Worm (Caenorhabditis elegans): ENCODE data around the gene taf-6.2.

The taf-6.2 gene

ce11 chrIV:3725845-3726244 lies 31.3 kb upstream of the taf-6.2 start, which contains the start of gene smgl-2 (continued):
- TF ChIP-seq K12H6.12 (tag; optimal IDR thresholded peaks at IDR 0.05) = no peak
- TF ChIP-seq unc-62 (GFP tag; optimal IDR thresholded peaks at IDR 0.05) = no peak
- no peak for TF ChIP-seq gei-17 (GFP tag; optimal IDR thresholded peaks at IDR 0.05)
- TF ChIP-seq nfya-1 (tag; optimal IDR thresholded peaks at IDR 0.05; ENCODE audit: borderline replicate concordance, insufficient read depth) = no peak
- no peak for TF ChIP-seq F57C9.4 (tag; optimal IDR thresholded peaks at IDR 0.05)
- TF ChIP-seq aptf-3 (GFP tag; IDR thresholded peaks at IDR 0.05) = no peak
- TF ChIP-seq ztf-3 (GFP tag; optimal IDR thresholded peaks at IDR 0.05) = no peak
- no peak for TF ChIP-seq cebp-2 (GFP tag; IDR thresholded peaks at IDR 0.05)
- peak; percentile 36 for TF ChIP-seq efl-1 (GFP tag; optimal IDR thresholded peaks at IDR 0.05)
- TF ChIP-seq F33H1.4 (GFP tag; IDR thresholded peaks at IDR 0.05) = peak; percentile 37; the same call in 1 of the 2 replicates
- TF ChIP-seq ztf-22 (GFP tag; optimal IDR thresholded peaks at IDR 0.05) = no peak
- TF ChIP-seq F37B4.10 (GFP tag; IDR thresholded peaks at IDR 0.05) = no peak
- no peak for TF ChIP-seq bed-1 (GFP tag; IDR thresholded peaks at IDR 0.05)
- no peak for TF ChIP-seq lir-1 (GFP tag; conservative IDR thresholded peaks at IDR 0.05)
- peak; percentile 49; the same call in 1 of the 2 replicates for TF ChIP-seq B0019.2 (GFP tag; conservative IDR thresholded peaks at IDR 0.05)
- no peak for TF ChIP-seq him-1 (tag; optimal IDR thresholded peaks at IDR 0.05)
- no peak for TF ChIP-seq nfya-2 (GFP tag; IDR thresholded peaks at IDR 0.05)
- TF ChIP-seq attf-5 (GFP tag; optimal IDR thresholded peaks at IDR 0.05) = peak; percentile 84
- no peak for TF ChIP-seq ama-1 (optimal IDR thresholded peaks at IDR 0.05)
- no peak for TF ChIP-seq ama-1 (GFP tag; optimal IDR thresholded peaks at IDR 0.05)
- TF ChIP-seq madf-8 (GFP tag; conservative IDR thresholded peaks at IDR 0.05) = no peak
- no peak for TF ChIP-seq rec-8 (tag; optimal IDR thresholded peaks at IDR 0.05)
- TF ChIP-seq Y56A3A.18 (GFP tag; IDR thresholded peaks at IDR 0.05) = no peak
- no peak for TF ChIP-seq rpc-1 (optimal IDR thresholded peaks at IDR 0.05)
- TF ChIP-seq rpc-1 (tag; optimal IDR thresholded peaks at IDR 0.05) = no peak
- no peak for TF ChIP-seq sdz-38 (tag; optimal IDR thresholded peaks at IDR 0.05)
- no peak for TF ChIP-seq ceh-100 (GFP tag; IDR thresholded peaks at IDR 0.05)
- no peak for TF ChIP-seq fkh-3 (tag; optimal IDR thresholded peaks at IDR 0.05)
- no peak for TF ChIP-seq snpc-1.1 (tag; optimal IDR thresholded peaks at IDR 0.05; ENCODE audit: insufficient read depth)
- TF ChIP-seq Y53G8AR.9 (GFP tag; conservative IDR thresholded peaks at IDR 0.05) = no peak
- no peak for TF ChIP-seq F57A8.1 (GFP tag; optimal IDR thresholded peaks at IDR 0.05)
- TF ChIP-seq zfh-2 (GFP tag; conservative IDR thresholded peaks at IDR 0.05) = no peak
- no peak for TF ChIP-seq nhr-179 (tag; optimal IDR thresholded peaks at IDR 0.05)
- no peak for TF ChIP-seq C17E4.6 (GFP tag; IDR thresholded peaks at IDR 0.05)
- TF ChIP-seq nhr-80 (tag; optimal IDR thresholded peaks at IDR 0.05) = no peak
- no peak for TF ChIP-seq hmg-1.2 (GFP tag; IDR thresholded peaks at IDR 0.05)
- TF ChIP-seq T26A5.8 (tag; optimal IDR thresholded peaks at IDR 0.05) = no peak
- TF ChIP-seq repo-1 (tag; optimal IDR thresholded peaks at IDR 0.05) = no peak
- TF ChIP-seq ztf-25 (GFP tag; IDR thresholded peaks at IDR 0.05) = no peak
- TF ChIP-seq ZK185.1 (tag; optimal IDR thresholded peaks at IDR 0.05; ENCODE audit: poor library complexity, severe bottlenecking) = no peak
- TF ChIP-seq madf-10 (tag; optimal IDR thresholded peaks at IDR 0.05) = no peak
- TF ChIP-seq ztf-28 (GFP tag; IDR thresholded peaks at IDR 0.05) = no peak
- TF ChIP-seq madf-6 (GFP tag; IDR thresholded peaks at IDR 0.05) = peak; percentile 40; the same call in 1 of the 2 replicates
- TF ChIP-seq mel-28 (tag; optimal IDR thresholded peaks at IDR 0.05; ENCODE audit: borderline replicate concordance) = no peak
- no peak for TF ChIP-seq lin-26 (GFP tag; IDR thresholded peaks at IDR 0.05)
- no peak for TF ChIP-seq tbx-9 (tag; optimal IDR thresholded peaks at IDR 0.05; ENCODE audit: borderline replicate concordance)
- no peak for TF ChIP-seq zim-3 (tag; optimal IDR thresholded peaks at IDR 0.05)
- TF ChIP-seq ceh-58 (GFP tag; IDR thresholded peaks at IDR 0.05) = no peak
- peak in 1 of 3 experiments; percentile 76 for TF ChIP-seq lin-35 (GFP tag; optimal IDR thresholded peaks at IDR 0.05)
- TF ChIP-seq xnd-1 (tag; optimal IDR thresholded peaks at IDR 0.05) = no peak
- no peak for TF ChIP-seq attf-6 (GFP tag; IDR thresholded peaks at IDR 0.05)

Measured in whole organism, young adult.